Worm (Caenorhabditis elegans): ENCODE results near the gene sdz-36.

sdz-36 gene

DNA sequence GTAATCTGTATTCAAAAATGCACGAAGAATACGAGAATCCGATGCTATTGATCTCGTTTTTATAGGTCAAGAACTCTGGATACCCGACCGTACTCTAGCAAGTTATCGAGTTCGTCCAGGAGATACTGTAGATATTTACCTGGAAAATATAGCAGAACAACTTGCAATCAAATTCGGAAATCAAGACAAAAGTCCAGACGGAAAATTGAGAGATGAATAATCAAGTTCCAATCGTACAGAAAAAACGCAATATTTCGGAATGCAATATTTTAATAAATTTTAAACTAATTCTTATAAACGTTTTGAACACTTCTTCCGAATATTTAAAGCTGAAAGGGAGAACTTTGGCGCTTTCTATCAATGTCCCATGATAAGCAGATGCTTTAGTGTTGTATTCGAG lies 48.3 kb downstream of the sdz-36 start (continued):
- TF ChIP-seq hmg-1.2 (GFP tag; IDR thresholded peaks at IDR 0.05) (peak; percentile 36), ztf-22 (GFP tag; optimal IDR thresholded peaks at IDR 0.05) (no peak), F57C9.4 (tag; optimal IDR thresholded peaks at IDR 0.05) (no peak), C06A6.2 (GFP tag; conservative IDR thresholded peaks at IDR 0.05) (no peak), T26A5.8 (tag; optimal IDR thresholded peaks at IDR 0.05) (no peak), egl-18 (GFP tag; IDR thresholded peaks at IDR 0.05) (no peak), nhr-179 (tag; optimal IDR thresholded peaks at IDR 0.05) (no peak)

Measured in whole organism, young adult.